Worm (Caenorhabditis elegans) whole organism, L3 larva: ENCODE data around the gene cal-7.

ENCODE experiments used
- aly-2 ChIP-seq: fragments of 150-350 bp; optimal IDR thresholded peaks from 2 replicates; lab custom pipeline; 2014; ENCODE audit warnings: missing biosample characterization, missing genetic modification characterization
- ceh-82 ChIP-seq: fragments of 150-350 bp; optimal IDR thresholded peaks from 2 replicates; lab custom pipeline; 2014; ENCODE audit warnings: missing biosample characterization, missing genetic modification characterization
- daf-12 ChIP-seq: fragments of 150-350 bp; optimal IDR thresholded peaks from 2 replicates; lab custom pipeline; 2014; ENCODE audit warnings: missing biosample characterization, missing genetic modification reagents, missing genetic modification characterization
- egl-27 ChIP-seq: sonication (generic microtip); optimal IDR thresholded peaks from 4 replicates; lab custom pipeline; 2017; ENCODE audit warnings: missing biosample characterization, missing genetic modification reagents, missing genetic modification characterization
- egl-5 ChIP-seq: fragments of 150-350 bp; optimal IDR thresholded peaks from 2 replicates; lab custom pipeline; 2017; ENCODE audit warnings: missing biosample characterization, missing genetic modification reagents, missing genetic modification characterization, inconsistent platforms
- elt-3 ChIP-seq, 3 experiments: fragments of 150-350 bp in 1 of 3; sonication (generic microtip) in 2 of 3; optimal IDR thresholded peaks; 2 replicates in 2 of 3; 4 replicates in 1 of 3; lab custom pipeline; 2014 to 2017; ENCODE audit warnings: missing biosample characterization in 3 of 3, missing genetic modification characterization in 3 of 3
- fkh-10 ChIP-seq: sonication (generic microtip); optimal IDR thresholded peaks from 2 replicates; lab custom pipeline; 2017; ENCODE audit warnings: missing biosample characterization, missing genetic modification reagents, missing genetic modification characterization
- jun-1 ChIP-seq: fragments of 150-350 bp; optimal IDR thresholded peaks from 2 replicates; lab custom pipeline; 2014; ENCODE audit warnings: missing biosample characterization, missing genetic modification reagents, missing genetic modification characterization
- nhr-28 ChIP-seq: fragments of 150-350 bp; optimal IDR thresholded peaks from 2 replicates; lab custom pipeline; 2014; ENCODE audit warnings: missing biosample characterization, missing genetic modification characterization
- nhr-77 ChIP-seq: fragments of 150-350 bp; optimal IDR thresholded peaks from 2 replicates; lab custom pipeline; 2014; ENCODE audit warnings: missing biosample characterization, missing genetic modification characterization
- sea-2 ChIP-seq: fragments of 150-350 bp; sonication (generic microtip); optimal IDR thresholded peaks from 4 replicates; lab custom pipeline; 2014; ENCODE audit warnings: missing biosample characterization, missing genetic modification reagents, missing genetic modification characterization
- skn-1 ChIP-seq: fragments of 150-350 bp; optimal IDR thresholded peaks from 2 replicates; lab custom pipeline; 2014; ENCODE audit warnings: missing biosample characterization, missing genetic modification characterization
- tbx-2 ChIP-seq: sonication (generic microtip); optimal IDR thresholded peaks from 2 replicates; lab custom pipeline; 2016; ENCODE audit warnings: mild to moderate bottlenecking, missing genetic modification characterization, missing compliant biosample characterization
- unc-39 ChIP-seq: sonication (generic microtip); optimal IDR thresholded peaks from 4 replicates; lab custom pipeline; 2017; ENCODE audit warnings: missing biosample characterization, missing genetic modification characterization

DNA sequence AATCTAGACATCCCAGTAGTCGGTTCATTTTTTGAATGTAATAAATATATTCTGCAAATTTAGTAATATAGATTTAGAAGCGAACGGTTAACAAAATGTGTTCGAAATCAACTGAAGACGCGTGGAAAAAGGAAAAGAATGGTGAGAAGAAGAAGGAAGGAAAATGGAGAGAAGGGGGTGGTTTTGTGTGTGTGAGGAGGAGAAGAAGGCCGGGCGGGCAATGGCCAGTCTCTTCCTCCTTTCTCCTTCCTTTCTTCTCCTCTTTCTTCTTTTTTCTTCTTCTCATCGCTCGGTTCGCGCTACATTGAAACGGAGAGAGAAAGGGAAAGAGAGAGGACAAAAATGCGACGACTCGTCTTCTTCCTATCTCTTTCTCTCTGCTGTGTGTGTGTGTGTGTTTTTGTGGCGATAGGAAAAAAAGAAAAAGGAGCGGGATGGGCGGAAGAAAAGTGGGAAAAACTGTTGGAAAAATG, 41.8 kb upstream of the cal-7 start, which contains the start of gene ztf-9:
- TF ChIP-seq fkh-10 (GFP tag; lab: Kevin White, UChicago): peak; percentile 17
- no peak for TF ChIP-seq sea-2 (GFP tag; lab: Kevin White, UChicago)
- TF ChIP-seq skn-1 (tag; lab: Kevin White, UChicago): no peak
- no peak for TF ChIP-seq daf-12 (tag; lab: Kevin White, UChicago)
- TF ChIP-seq nhr-28 (tag; lab: Kevin White, UChicago): no peak
- no peak for TF ChIP-seq nhr-77
- no peak for TF ChIP-seq unc-39
- no peak for TF ChIP-seq egl-27
- no peak for TF ChIP-seq tbx-2 (tag; lab: Kevin White, UChicago)
- TF ChIP-seq ceh-82 (tag; lab: Kevin White, UChicago): no peak
- peak; percentile 12 for TF ChIP-seq egl-5
- no peak for TF ChIP-seq aly-2 (tag; lab: Kevin White, UChicago)
- no peak for TF ChIP-seq jun-1 (tag; lab: Kevin White, UChicago)
- TF ChIP-seq elt-3 (tag; optimal IDR thresholded peaks at IDR 0.05; lab: Kevin White, UChicago): no peak
